Worm (Caenorhabditis elegans): ENCODE results near the gene lgg-1.

- TF ChIP-seq nhr-237 (tag; optimal IDR thresholded peaks at IDR 0.05) (no peak), R02D3.7 (tag; optimal IDR thresholded peaks at IDR 0.05) (no peak), mdl-1 (tag; optimal IDR thresholded peaks at IDR 0.05) (no peak), skn-1 (tag; optimal IDR thresholded peaks at IDR 0.05) (no peak), dmd-4 (tag; optimal IDR thresholded peaks at IDR 0.05) (no peak), fos-1 (tag; optimal IDR thresholded peaks at IDR 0.05) (no peak), ztf-4 (tag; optimal IDR thresholded peaks at IDR 0.05) (no peak), nhr-21 (tag; optimal IDR thresholded peaks at IDR 0.05) (no peak), snpc-4 (tag; optimal IDR thresholded peaks at IDR 0.05) (no peak)
Observed at ce11 chrII:6322979-6323378, 24.5 kb downstream of the lgg-1 start, which contains the start of gene C32D5.4.

All from whole organism, L2 larva.